Worm (Caenorhabditis elegans): ENCODE data around the gene Y50E8A.6.

DNA sequence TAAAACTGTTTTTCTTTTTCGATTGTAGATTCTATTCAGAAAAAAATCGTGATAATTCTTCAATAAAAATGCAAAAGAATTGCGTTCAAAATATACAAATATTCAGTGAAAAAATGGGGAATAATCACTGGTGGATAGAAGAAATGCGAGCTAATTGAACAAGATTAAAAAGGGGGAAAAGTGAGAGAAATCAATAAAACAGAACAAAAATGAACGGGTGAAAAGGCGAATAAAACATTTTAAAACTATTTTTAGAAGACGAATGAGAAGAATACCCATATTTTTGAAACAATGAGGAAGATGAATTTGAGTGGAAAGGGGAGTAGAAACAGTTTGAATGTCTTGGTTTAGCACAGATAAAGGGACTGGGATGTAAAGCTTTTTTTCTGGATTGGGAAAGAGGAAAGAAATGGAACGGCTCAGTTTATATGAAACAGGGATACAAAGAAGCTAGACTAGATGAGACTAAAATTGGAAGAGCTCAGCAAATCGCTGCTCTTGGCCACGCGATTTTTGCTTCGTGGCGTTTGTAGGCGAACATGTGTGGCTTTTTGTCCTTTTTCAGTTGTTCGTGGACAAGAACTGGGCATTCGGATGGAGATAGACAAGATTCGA is 43.1 kb upstream of the Y50E8A.6 start, which contains the start of gene Y50E8A.12:
- TF ChIP-seq nhr-67 (tag; optimal IDR thresholded peaks at IDR 0.05) (no peak), elt-2 (tag; optimal IDR thresholded peaks at IDR 0.05) (no peak), egl-27 (tag; optimal IDR thresholded peaks at IDR 0.05) (no peak), ceh-82 (tag; optimal IDR thresholded peaks at IDR 0.05) (no peak), nhr-28 (tag; optimal IDR thresholded peaks at IDR 0.05) (no peak), ceh-28 (tag; optimal IDR thresholded peaks at IDR 0.05) (no peak)

All from whole organism, L3 larva.